Worm (Caenorhabditis elegans): ENCODE results near the gene noca-2.

- no peak for TF ChIP-seq egl-27 (tag; optimal IDR thresholded peaks at IDR 0.05)
- no peak for TF ChIP-seq nhr-42 (GFP tag; IDR thresholded peaks at IDR 0.05)
- TF ChIP-seq daf-12 (tag; optimal IDR thresholded peaks at IDR 0.05) = no peak
- TF ChIP-seq ZK546.5 (tag; optimal IDR thresholded peaks at IDR 0.05) = no peak
- no peak for TF ChIP-seq lin-38 (GFP tag; IDR thresholded peaks at IDR 0.05)
- TF ChIP-seq pqm-1 (tag; optimal IDR thresholded peaks at IDR 0.05) = no peak
- TF ChIP-seq snpc-4 (tag; optimal IDR thresholded peaks at IDR 0.05) = no peak
Observed at ce11 chrX:11624621-11625020, 42.3 kb upstream of the noca-2 start.

All from whole organism, L4 larva.